Fruit fly (Drosophila melanogaster) whole organism, prepupa: ENCODE measurements around the gene Crz.
A peak's percentile ranks its signal among the peaks of the same experiment; 100 is the strongest.

Experiments used
- CG11294 ChIP-seq: fragments of 200-800 bp; sonication (Bioruptor generic); IDR thresholded peaks from 2 replicates; pipeline ENCODE4 v1.3.6; 2022; ENCODE audit warnings: missing biosample characterization, missing genetic modification characterization
- CG9139 ChIP-seq: fragments of 200-800 bp; sonication (Bioruptor generic); optimal IDR thresholded peaks from 3 replicates; lab custom pipeline; 2017; ENCODE audit warnings: missing biosample characterization, mild to moderate bottlenecking, missing genetic modification characterization
- Eip93F ChIP-seq: fragments of 200-800 bp; sonication (Bioruptor generic); optimal IDR thresholded peaks from 2 replicates; lab custom pipeline; 2016; ENCODE audit warnings: missing biosample characterization, mild to moderate bottlenecking, missing genetic modification characterization
- fd85E ChIP-seq: fragments of 200-800 bp; sonication (Bioruptor generic); optimal IDR thresholded peaks from 3 replicates; lab custom pipeline; 2016; ENCODE audit warnings: missing biosample characterization, missing genetic modification characterization

DNA sequence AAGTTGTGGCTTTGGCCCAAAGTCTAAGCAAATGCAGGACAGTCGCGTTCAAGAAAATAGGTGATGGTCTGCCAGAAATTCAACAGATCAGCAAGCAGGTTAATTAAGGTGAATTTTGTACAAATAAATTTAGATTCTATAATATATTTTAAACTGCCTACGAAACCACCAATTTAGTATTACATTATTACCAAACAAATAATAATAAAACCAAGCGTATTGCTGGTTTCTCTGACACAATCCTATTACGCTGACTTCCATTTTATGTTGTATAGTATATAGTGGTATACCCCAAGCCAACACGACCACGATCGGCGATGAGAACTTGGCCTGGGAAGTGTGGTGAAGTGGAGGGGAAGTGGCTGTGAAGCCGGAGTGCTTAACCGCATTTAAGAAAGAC is 23.2 kb upstream of the Crz start:
- TF ChIP-seq CG11294 (GFP tag; lab: Robert Waterston, UW) = peak; percentile 59
- TF ChIP-seq CG9139 (GFP tag; lab: Kevin White, UChicago) = peak; percentile 70
- peak; percentile 22 for TF ChIP-seq fd85E (GFP tag; lab: Kevin White, UChicago)
- peak; percentile 41 for TF ChIP-seq Eip93F (GFP tag; lab: Kevin White, UChicago)
